Worm (Caenorhabditis elegans) whole organism, mixed stage, embryonic: ENCODE results near the gene cid-1.

Experiments used
- cnd-1 ChIP-seq: fragments of 200-800 bp; sonication (Bioruptor generic); optimal IDR thresholded peaks from 2 replicates; lab custom pipeline; 2018; ENCODE audit warnings: mild to moderate bottlenecking, missing genetic modification characterization, missing compliant biosample characterization
- elt-1 ChIP-seq: sonication (generic microtip); optimal IDR thresholded peaks from 2 replicates; lab custom pipeline; 2017; ENCODE audit warnings: missing genetic modification characterization, mild to moderate bottlenecking, missing compliant biosample characterization, antibody characterized with exemption, moderate library complexity, borderline replicate concordance; ENCODE audit not compliant: insufficient read depth
- elt-3 ChIP-seq: fragments of 150-350 bp; optimal IDR thresholded peaks from 2 replicates; lab custom pipeline; 2014; ENCODE audit warnings: missing biosample characterization, missing genetic modification characterization
- lin-13 ChIP-seq: fragments of 150-350 bp; optimal IDR thresholded peaks from 2 replicates; lab custom pipeline; 2014; ENCODE audit warnings: missing biosample characterization, missing genetic modification characterization
- lsy-2 ChIP-seq: fragments of 150-350 bp; optimal IDR thresholded peaks from 2 replicates; lab custom pipeline; 2014; ENCODE audit warnings: missing biosample characterization, missing genetic modification characterization
- mab-5 ChIP-seq: fragments of 150-350 bp; optimal IDR thresholded peaks from 2 replicates; lab custom pipeline; 2014; ENCODE audit warnings: missing biosample characterization, missing genetic modification characterization
- mep-1 ChIP-seq: fragments of 150-350 bp; optimal IDR thresholded peaks from 2 replicates; lab custom pipeline; 2017; ENCODE audit warnings: missing biosample characterization, missing genetic modification reagents, missing genetic modification characterization, inconsistent platforms
- nhr-12 ChIP-seq: fragments of 150-350 bp; optimal IDR thresholded peaks from 2 replicates; lab custom pipeline; 2014; ENCODE audit warnings: missing biosample characterization, missing genetic modification characterization
- nhr-237 ChIP-seq: fragments of 150-350 bp; optimal IDR thresholded peaks from 2 replicates; lab custom pipeline; 2014; ENCODE audit warnings: missing biosample characterization, missing genetic modification characterization
- nhr-28 ChIP-seq: fragments of 150-350 bp; optimal IDR thresholded peaks from 2 replicates; lab custom pipeline; 2014; ENCODE audit warnings: missing biosample characterization, missing genetic modification characterization
- pha-4 ChIP-seq: fragments of 150-350 bp; optimal IDR thresholded peaks from 2 replicates; lab custom pipeline; 2018; ENCODE audit warnings: missing biosample characterization, missing genetic modification reagents, missing genetic modification characterization
- unc-39 ChIP-seq: fragments of 150-350 bp; optimal IDR thresholded peaks from 2 replicates; lab custom pipeline; 2014; ENCODE audit warnings: missing biosample characterization, missing genetic modification characterization

DNA sequence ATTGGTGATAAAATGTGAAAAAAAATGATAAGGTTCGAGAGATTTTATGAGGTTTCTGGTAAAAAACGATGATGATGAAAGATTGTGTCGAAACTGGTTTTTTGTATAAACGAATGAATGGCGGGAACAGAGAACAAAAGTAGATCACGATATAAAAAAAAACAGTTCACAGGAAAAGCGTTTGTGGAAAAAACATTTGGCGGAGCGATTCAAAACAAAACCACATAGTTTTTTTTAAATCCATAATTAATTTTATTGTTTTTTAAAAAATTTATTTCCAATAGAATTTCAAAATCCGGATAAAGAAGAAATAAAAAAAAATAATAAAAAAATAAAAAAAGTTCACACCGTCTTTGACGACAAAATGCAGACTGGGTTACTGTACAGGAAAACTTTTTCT lies 41.7 kb downstream of the cid-1 start, which contains the start of gene ZC155.4:
- TF ChIP-seq nhr-28 (tag; lab: Kevin White, UChicago) (no peak), lin-13 (tag; lab: Kevin White, UChicago) (no peak), cnd-1 (tag; lab: Kevin White, UChicago) (no peak), lsy-2 (no peak), nhr-12 (tag; lab: Kevin White, UChicago) (no peak), elt-1 (tag; lab: Kevin White, UChicago) (no peak), mep-1 (tag; lab: Kevin White, UChicago) (no peak), unc-39 (no peak), mab-5 (tag; lab: Kevin White, UChicago) (no peak), elt-3 (tag; lab: Kevin White, UChicago) (no peak), pha-4 (tag; lab: Kevin White, UChicago) (no peak), nhr-237 (tag; lab: Kevin White, UChicago) (no peak)
